Fruit fly (Drosophila melanogaster) whole organism, embryonic: ENCODE data around the gene Cht6.

Source experiments
- Abd-B ChIP-seq: fragments of 200-800 bp; sonication (Bioruptor generic); optimal IDR thresholded peaks from 2 replicates; lab custom pipeline; 2018; ENCODE audit warnings: missing biosample characterization, mild to moderate bottlenecking, missing genetic modification characterization, moderate library complexity
- Atf6 ChIP-seq: fragments of 200-800 bp; sonication (Bioruptor generic); IDR thresholded peaks from 2 replicates; pipeline ENCODE4 v1.3.6; 2022; ENCODE audit warnings: missing biosample characterization, missing genetic modification characterization
- B-H1 ChIP-seq: fragments of 200-800 bp; sonication (Bioruptor generic); IDR thresholded peaks from 3 replicates; pipeline ENCODE4 v1.3.6; 2022; ENCODE audit warnings: missing biosample characterization, missing genetic modification characterization
- B-H2 ChIP-seq: fragments of 200-800 bp; sonication (Bioruptor generic); optimal IDR thresholded peaks from 2 replicates; lab custom pipeline; 2018; ENCODE audit warnings: missing biosample characterization, mild to moderate bottlenecking, missing genetic modification characterization
- CG10274 ChIP-seq: fragments of 200-800 bp; sonication (Bioruptor generic); optimal IDR thresholded peaks from 3 replicates; lab custom pipeline; 2017; ENCODE audit warnings: missing biosample characterization, mild to moderate bottlenecking, missing genetic modification characterization
- CG10543 ChIP-seq: fragments of 200-800 bp; sonication (Bioruptor generic); optimal IDR thresholded peaks from 3 replicates; lab custom pipeline; 2017; ENCODE audit warnings: missing biosample characterization, mild to moderate bottlenecking, missing genetic modification characterization, moderate library complexity
- CG10654 ChIP-seq: fragments of 200-800 bp; sonication (Bioruptor generic); optimal IDR thresholded peaks from 2 replicates; lab custom pipeline; 2016; ENCODE audit warnings: missing biosample characterization, missing genetic modification characterization
- CG11398 ChIP-seq: fragments of 200-800 bp; sonication (Bioruptor generic); optimal IDR thresholded peaks from 2 replicates; lab custom pipeline; 2016; ENCODE audit warnings: missing biosample characterization, missing genetic modification characterization
- CG11456 ChIP-seq: fragments of 200-800 bp; sonication (Bioruptor generic); IDR thresholded peaks from 3 replicates; pipeline ENCODE4 v1.3.6; 2022; ENCODE audit warnings: missing biosample characterization, missing genetic modification characterization
- CG13296 ChIP-seq: fragments of 200-800 bp; sonication (Bioruptor generic); optimal IDR thresholded peaks from 3 replicates; lab custom pipeline; 2018; ENCODE audit warnings: missing biosample characterization, mild to moderate bottlenecking, missing genetic modification characterization
- CG15011 ChIP-seq: fragments of 200-800 bp; sonication (Bioruptor generic); optimal IDR thresholded peaks from 3 replicates; lab custom pipeline; 2018; ENCODE audit warnings: missing biosample characterization, mild to moderate bottlenecking, missing genetic modification characterization
- CG16815 ChIP-seq: fragments of 200-800 bp; sonication (Bioruptor generic); optimal IDR thresholded peaks from 3 replicates; lab custom pipeline; 2017; ENCODE audit warnings: missing biosample characterization, mild to moderate bottlenecking, missing genetic modification characterization
- CG1832 ChIP-seq: fragments of 200-800 bp; sonication (Bioruptor generic); optimal IDR thresholded peaks from 2 replicates; lab custom pipeline; 2017; ENCODE audit warnings: missing biosample characterization, mild to moderate bottlenecking, missing genetic modification characterization, inconsistent platforms
- CG32767 ChIP-seq: fragments of 200-800 bp; sonication (Bioruptor generic); IDR thresholded peaks from 2 replicates; pipeline ENCODE4 v1.3.6; 2022; ENCODE audit warnings: missing biosample characterization, missing genetic modification characterization
- CG32772 ChIP-seq: fragments of 200-800 bp; sonication (Bioruptor generic); IDR thresholded peaks from 2 replicates; pipeline ENCODE4 v1.3.6; 2022; ENCODE audit warnings: missing biosample characterization, missing genetic modification characterization
- CG42726 ChIP-seq: fragments of 200-800 bp; sonication (Bioruptor generic); IDR thresholded peaks from 2 replicates; pipeline ENCODE4 v1.3.6; 2022; ENCODE audit warnings: missing biosample characterization, missing genetic modification characterization; ENCODE audit not compliant: partially characterized antibody
- CG5245 ChIP-seq: fragments of 200-800 bp; sonication (Bioruptor generic); optimal IDR thresholded peaks from 3 replicates; lab custom pipeline; 2016; ENCODE audit warnings: missing biosample characterization, missing genetic modification characterization
- CG6683 ChIP-seq: fragments of 200-800 bp; sonication (Bioruptor generic); optimal IDR thresholded peaks from 2 replicates; lab custom pipeline; 2017; ENCODE audit warnings: missing biosample characterization, mild to moderate bottlenecking, missing genetic modification characterization, missing genetic modification reagents
- CG8281 ChIP-seq: fragments of 200-800 bp; sonication (Bioruptor generic); optimal IDR thresholded peaks from 2 replicates; lab custom pipeline; 2018; ENCODE audit warnings: missing biosample characterization, mild to moderate bottlenecking, missing genetic modification characterization, moderate library complexity
- Chrac-16 ChIP-seq: fragments of 200-800 bp; sonication (Bioruptor generic); optimal IDR thresholded peaks from 3 replicates; lab custom pipeline; 2016; ENCODE audit warnings: missing biosample characterization, missing genetic modification characterization
- CoRest ChIP-seq: fragments of 200-800 bp; sonication (Bioruptor generic); optimal IDR thresholded peaks from 3 replicates; lab custom pipeline; 2018; ENCODE audit warnings: missing biosample characterization, mild to moderate bottlenecking, missing genetic modification characterization, moderate library complexity
- Dfd ChIP-seq, 2 experiments: fragments of >200 bp; optimal IDR thresholded peaks; 2 replicates each; lab custom pipeline; 2017; ENCODE audit warnings: missing biosample characterization in 2 of 2, missing genetic modification characterization in 2 of 2
- Dll ChIP-seq: fragments of 200-800 bp; sonication (Bioruptor generic); IDR thresholded peaks from 4 replicates; pipeline ENCODE4 v1.3.6; 2022; ENCODE audit warnings: missing biosample characterization, missing genetic modification characterization; ENCODE audit not compliant: partially characterized antibody
- Eip74EF ChIP-seq, 2 experiments: fragments of 200-800 bp in 1 of 2; fragments of >200 bp in 1 of 2; sonication (Bioruptor generic) in 1 of 2; optimal IDR thresholded peaks; 2 replicates each; lab custom pipeline; 2017 to 2019; ENCODE audit warnings: missing biosample characterization in 2 of 2, missing genetic modification characterization in 2 of 2, mild to moderate bottlenecking in 1 of 2, moderate library complexity in 1 of 2
- Fer2 ChIP-seq: fragments of 200-800 bp; sonication (Bioruptor generic); optimal IDR thresholded peaks from 2 replicates; lab custom pipeline; 2018; ENCODE audit warnings: missing biosample characterization, mild to moderate bottlenecking, missing genetic modification characterization, moderate library complexity
- Hr3 ChIP-seq: fragments of 200-800 bp; sonication (Bioruptor generic); optimal IDR thresholded peaks from 3 replicates; lab custom pipeline; 2016; ENCODE audit warnings: missing biosample characterization, missing genetic modification characterization
- Jarid2 ChIP-seq: fragments of 200-800 bp; sonication (Bioruptor generic); optimal IDR thresholded peaks from 3 replicates; lab custom pipeline; 2017; ENCODE audit warnings: mild to moderate bottlenecking, missing biosample characterization, missing genetic modification reagents, missing genetic modification characterization
- MBD-R2 ChIP-seq: fragments of 200-800 bp; sonication (Bioruptor generic); IDR thresholded peaks from 2 replicates; pipeline ENCODE4 v1.3.6; 2022; ENCODE audit warnings: missing biosample characterization, missing genetic modification characterization
- MESR4 ChIP-seq: fragments of 200-800 bp; sonication (Bioruptor generic); optimal IDR thresholded peaks from 2 replicates; lab custom pipeline; 2018; ENCODE audit warnings: missing biosample characterization, mild to moderate bottlenecking, missing genetic modification characterization, moderate library complexity
- Mad ChIP-seq: fragments of 200-800 bp; sonication (Bioruptor generic); optimal IDR thresholded peaks from 2 replicates; lab custom pipeline; 2016; ENCODE audit warnings: missing biosample characterization, missing genetic modification characterization
- TFAM ChIP-seq: fragments of 200-800 bp; sonication (Bioruptor generic); optimal IDR thresholded peaks from 2 replicates; lab custom pipeline; 2017; ENCODE audit warnings: missing biosample characterization, missing genetic modification characterization, inconsistent platforms
- chif ChIP-seq, 2 experiments: fragments of 200-800 bp; sonication (Bioruptor generic); optimal IDR thresholded peaks; 3 replicates each; lab custom pipeline; 2016; ENCODE audit warnings: missing biosample characterization in 2 of 2, missing genetic modification characterization in 2 of 2
- corto ChIP-seq: fragments of 200-800 bp; sonication (Bioruptor generic); optimal IDR thresholded peaks from 2 replicates; lab custom pipeline; 2016; ENCODE audit warnings: missing biosample characterization, mild to moderate bottlenecking, missing genetic modification characterization, moderate library complexity
- fd64A ChIP-seq: fragments of 200-800 bp; sonication (Bioruptor generic); optimal IDR thresholded peaks from 3 replicates; lab custom pipeline; 2018; ENCODE audit warnings: missing biosample characterization, mild to moderate bottlenecking, missing genetic modification characterization
- insv ChIP-seq, 2 experiments: fragments of 200-800 bp; sonication (Bioruptor generic); optimal IDR thresholded peaks; 3 replicates each; lab custom pipeline; 2016 to 2018; ENCODE audit warnings: missing biosample characterization in 2 of 2, missing genetic modification characterization in 2 of 2
- inv ChIP-seq: fragments of 200-800 bp; sonication (Bioruptor generic); IDR thresholded peaks from 2 replicates; pipeline ENCODE4 v1.3.6; 2022; ENCODE audit warnings: missing biosample characterization, missing genetic modification characterization; ENCODE audit not compliant: partially characterized antibody
- mam ChIP-seq: fragments of 200-800 bp; sonication (Bioruptor generic); optimal IDR thresholded peaks from 3 replicates; lab custom pipeline; 2016; ENCODE audit warnings: missing biosample characterization, missing genetic modification characterization
- oc ChIP-seq: fragments of 200-800 bp; sonication (Bioruptor generic); optimal IDR thresholded peaks from 2 replicates; lab custom pipeline; 2018; ENCODE audit warnings: missing biosample characterization, mild to moderate bottlenecking, missing genetic modification characterization, moderate library complexity
- otp ChIP-seq: fragments of 200-800 bp; sonication (Bioruptor generic); IDR thresholded peaks from 3 replicates; pipeline ENCODE4, ENCODE4 v1.3.6; 2022; ENCODE audit warnings: missing biosample characterization, missing genetic modification characterization
- pfk ChIP-seq: fragments of 200-800 bp; sonication (Bioruptor generic); optimal IDR thresholded peaks from 2 replicates; lab custom pipeline; 2018; ENCODE audit warnings: missing biosample characterization, mild to moderate bottlenecking, missing genetic modification characterization, moderate library complexity
- pita ChIP-seq: fragments of 200-800 bp; sonication (Bioruptor generic); optimal IDR thresholded peaks from 2 replicates; lab custom pipeline; 2017; ENCODE audit warnings: missing biosample characterization, mild to moderate bottlenecking, missing genetic modification characterization
- psq ChIP-seq: fragments of 200-800 bp; sonication (Bioruptor generic); optimal IDR thresholded peaks from 2 replicates; lab custom pipeline; 2017; ENCODE audit warnings: missing biosample characterization, missing genetic modification characterization
- schlank ChIP-seq: fragments of 200-800 bp; sonication (Bioruptor generic); optimal IDR thresholded peaks from 2 replicates; lab custom pipeline; 2018; ENCODE audit warnings: missing biosample characterization, mild to moderate bottlenecking, missing genetic modification characterization
- sens-2 ChIP-seq: fragments of 200-800 bp; sonication (Bioruptor generic); IDR thresholded peaks from 2 replicates; pipeline ENCODE4 v1.3.6; 2022; ENCODE audit warnings: missing biosample characterization, missing genetic modification characterization
- slbo ChIP-seq: fragments of 200-800 bp; sonication (Bioruptor generic); IDR thresholded peaks from 2 replicates; pipeline ENCODE4 v1.3.6; 2022; ENCODE audit warnings: missing biosample characterization, missing genetic modification characterization
- stwl ChIP-seq: fragments of 200-800 bp; sonication (Bioruptor generic); optimal IDR thresholded peaks from 3 replicates; lab custom pipeline; 2018; ENCODE audit warnings: missing biosample characterization, mild to moderate bottlenecking, missing genetic modification characterization, moderate library complexity
- zen ChIP-seq: fragments of 200-800 bp; sonication (Bioruptor generic); optimal IDR thresholded peaks from 3 replicates; lab custom pipeline; 2018; ENCODE audit warnings: missing biosample characterization, mild to moderate bottlenecking, missing genetic modification characterization, moderate library complexity

Cht6 gene

dm6 chrX:10088023-10088913 is 71.6 kb downstream of the Cht6 start (continued):
- TF ChIP-seq CG10543 (GFP tag; lab: Kevin White, UChicago) (no peak), Fer2 (tag; lab: Kevin White, UChicago) (no peak), CG11398 (no peak), CG5245 (GFP tag; lab: Kevin White, UChicago) (peak; percentile 15), otp (GFP tag; lab: Robert Waterston, UW) (peak; percentile 78), sens-2 (peak; percentile 70), CG8281 (tag; lab: Kevin White, UChicago) (no peak), mam (GFP tag; lab: Kevin White, UChicago) (peak; percentile 2), CG13296 (GFP tag; lab: Kevin White, UChicago) (no peak), CG1832 (GFP tag; lab: Kevin White, UChicago) (peak; percentile 14), Jarid2 (GFP tag; lab: Kevin White, UChicago) (no peak), Eip74EF (GFP tag; optimal IDR thresholded peaks at IDR 0.05; lab: Kevin White, UChicago) (no peak), CG42726 (GFP tag; lab: Robert Waterston, UW) (no peak), Hr3 (GFP tag; lab: Kevin White, UChicago) (peak; percentile 47), corto (GFP tag; lab: Kevin White, UChicago) (peak; percentile 74), Abd-B (GFP tag; lab: Kevin White, UChicago) (peak; percentile 25), MBD-R2 (no peak; the same call in 1 of the 2 replicates), CG15011 (GFP tag; lab: Kevin White, UChicago) (no peak), pfk (no peak), stwl (peak; percentile 8), MESR4 (GFP tag; lab: Kevin White, UChicago) (no peak), chif (GFP tag; optimal IDR thresholded peaks at IDR 0.05; lab: Kevin White, UChicago) (peak; percentile 32 to 61), slbo (GFP tag; lab: Robert Waterston, UW) (peak; percentile 64), B-H2 (GFP tag; lab: Kevin White, UChicago) (no peak), CG16815 (GFP tag; lab: Kevin White, UChicago) (peak; percentile 61), schlank (tag; lab: Kevin White, UChicago) (no peak), CG6683 (GFP tag; lab: Kevin White, UChicago) (no peak), CG32767 (GFP tag; lab: Robert Waterston, UW) (peak; percentile 59; the same call in 1 of the 2 replicates), CG32772 (GFP tag; lab: Robert Waterston, UW) (peak; percentile 38; the same call in 1 of the 2 replicates), oc (tag; lab: Kevin White, UChicago) (peak; percentile 38), psq (GFP tag; lab: Kevin White, UChicago) (peak; percentile 29), CoRest (peak; percentile 48), inv (GFP tag; lab: Robert Waterston, UW) (no peak), Chrac-16 (GFP tag; lab: Kevin White, UChicago) (peak; percentile 71), pita (GFP tag; lab: Kevin White, UChicago) (no peak), fd64A (no peak), insv (GFP tag; optimal IDR thresholded peaks at IDR 0.05; lab: Kevin White, UChicago) (no peak), CG10274 (GFP tag; lab: Kevin White, UChicago) (peak; percentile 10), Atf6 (GFP tag; lab: Robert Waterston, UW) (0 out of 2 replicates have a peak, but pooled peaks have one; percentile 45), Dll (no peak), Mad (GFP tag; lab: Kevin White, UChicago) (peak; percentile 53), TFAM (GFP tag; lab: Kevin White, UChicago) (no peak), Dfd (GFP tag; optimal IDR thresholded peaks at IDR 0.05; lab: Kevin White, UChicago) (no peak), zen (tag; lab: Kevin White, UChicago) (peak; percentile 87), CG11456 (peak; percentile 42; the same call in 1 of the 3 replicates), CG10654 (GFP tag; lab: Kevin White, UChicago) (no peak), B-H1 (peak; percentile 38; the same call in 2 of the 3 replicates)
